Worm (Caenorhabditis elegans) whole organism, mixed stage, embryonic: Measurements from ENCODE around the gene H04M03.3.

Experiments used
- M03D4.4 ChIP-seq: sonication (generic microtip); optimal IDR thresholded peaks from 2 replicates; lab custom pipeline; 2017; ENCODE audit warnings: mild to moderate bottlenecking, missing genetic modification characterization, missing compliant biosample characterization
- bed-3 ChIP-seq: fragments of 200-800 bp; sonication (Bioruptor generic); optimal IDR thresholded peaks from 3 replicates; lab custom pipeline; 2018; ENCODE audit warnings: mild to moderate bottlenecking, missing genetic modification characterization, moderate library complexity, missing compliant biosample characterization
- blmp-1 ChIP-seq: fragments of 150-350 bp; optimal IDR thresholded peaks from 2 replicates; lab custom pipeline; 2014; ENCODE audit warnings: missing biosample characterization, missing genetic modification characterization
- ceh-43 ChIP-seq: fragments of 200-800 bp; sonication (Bioruptor generic); optimal IDR thresholded peaks from 2 replicates; lab custom pipeline; 2018; ENCODE audit warnings: mild to moderate bottlenecking, missing genetic modification characterization, moderate library complexity, missing compliant biosample characterization
- ceh-83 ChIP-seq: fragments of 200-800 bp; sonication (Bioruptor generic); optimal IDR thresholded peaks from 2 replicates; lab custom pipeline; 2018; ENCODE audit warnings: mild to moderate bottlenecking, missing genetic modification characterization, missing compliant biosample characterization
- ces-1 ChIP-seq: fragments of 150-350 bp; optimal IDR thresholded peaks from 2 replicates; lab custom pipeline; 2014; ENCODE audit warnings: missing biosample characterization, missing genetic modification reagents, missing genetic modification characterization
- cnd-1 ChIP-seq: fragments of 200-800 bp; sonication (Bioruptor generic); optimal IDR thresholded peaks from 2 replicates; lab custom pipeline; 2018; ENCODE audit warnings: mild to moderate bottlenecking, missing genetic modification characterization, missing compliant biosample characterization
- drap-1 ChIP-seq: fragments of 200-800 bp; sonication (Bioruptor generic); optimal IDR thresholded peaks from 3 replicates; lab custom pipeline; 2018; ENCODE audit warnings: mild to moderate bottlenecking, missing genetic modification characterization, missing compliant biosample characterization
- elt-1 ChIP-seq: sonication (generic microtip); optimal IDR thresholded peaks from 2 replicates; lab custom pipeline; 2017; ENCODE audit warnings: missing genetic modification characterization, mild to moderate bottlenecking, missing compliant biosample characterization, antibody characterized with exemption, moderate library complexity, borderline replicate concordance; ENCODE audit not compliant: insufficient read depth
- flh-1 ChIP-seq: fragments of 200-800 bp; sonication (Bioruptor generic); optimal IDR thresholded peaks from 2 replicates; lab custom pipeline; 2018; ENCODE audit warnings: mild to moderate bottlenecking, missing genetic modification characterization, moderate library complexity, missing compliant biosample characterization
- ham-2 ChIP-seq: fragments of 200-800 bp; sonication (Bioruptor generic); optimal IDR thresholded peaks from 2 replicates; lab custom pipeline; 2018; ENCODE audit warnings: mild to moderate bottlenecking, missing genetic modification characterization, missing compliant biosample characterization
- lin-13 ChIP-seq: fragments of 150-350 bp; optimal IDR thresholded peaks from 2 replicates; lab custom pipeline; 2014; ENCODE audit warnings: missing biosample characterization, missing genetic modification characterization
- lin-32 ChIP-seq: fragments of 200-800 bp; sonication (Bioruptor generic); optimal IDR thresholded peaks from 2 replicates; lab custom pipeline; 2018; ENCODE audit warnings: mild to moderate bottlenecking, missing genetic modification characterization, missing compliant biosample characterization
- lsy-2 ChIP-seq: fragments of 150-350 bp; optimal IDR thresholded peaks from 2 replicates; lab custom pipeline; 2014; ENCODE audit warnings: missing biosample characterization, missing genetic modification characterization
- mab-5 ChIP-seq: fragments of 150-350 bp; optimal IDR thresholded peaks from 2 replicates; lab custom pipeline; 2014; ENCODE audit warnings: missing biosample characterization, missing genetic modification characterization
- mls-2 ChIP-seq: sonication (generic microtip); optimal IDR thresholded peaks from 2 replicates; lab custom pipeline; 2016; ENCODE audit warnings: mild to moderate bottlenecking, missing genetic modification characterization, moderate library complexity, missing compliant biosample characterization
- nhr-12 ChIP-seq: fragments of 150-350 bp; optimal IDR thresholded peaks from 2 replicates; lab custom pipeline; 2014; ENCODE audit warnings: missing biosample characterization, missing genetic modification characterization
- nhr-237 ChIP-seq: fragments of 150-350 bp; optimal IDR thresholded peaks from 2 replicates; lab custom pipeline; 2014; ENCODE audit warnings: missing biosample characterization, missing genetic modification characterization
- nhr-28 ChIP-seq: fragments of 150-350 bp; optimal IDR thresholded peaks from 2 replicates; lab custom pipeline; 2014; ENCODE audit warnings: missing biosample characterization, missing genetic modification characterization
- nhr-76 ChIP-seq: sonication (generic microtip); optimal IDR thresholded peaks from 2 replicates; lab custom pipeline; 2017; ENCODE audit warnings: missing biosample characterization, missing genetic modification characterization
- pha-4 ChIP-seq: fragments of 150-350 bp; optimal IDR thresholded peaks from 2 replicates; lab custom pipeline; 2018; ENCODE audit warnings: missing biosample characterization, missing genetic modification reagents, missing genetic modification characterization
- sem-2 ChIP-seq: fragments of 200-800 bp; sonication (Bioruptor generic); optimal IDR thresholded peaks from 2 replicates; lab custom pipeline; 2018; ENCODE audit warnings: mild to moderate bottlenecking, missing genetic modification characterization, missing compliant biosample characterization
- snpc-4 ChIP-seq: fragments of 150-350 bp; optimal IDR thresholded peaks from 2 replicates; lab custom pipeline; 2014; ENCODE audit warnings: missing biosample characterization, missing genetic modification characterization
- sptf-1 ChIP-seq: sonication (generic microtip); optimal IDR thresholded peaks from 2 replicates; lab custom pipeline; 2017; ENCODE audit warnings: mild to moderate bottlenecking, missing genetic modification characterization, moderate library complexity, missing compliant biosample characterization
- tbx-8 ChIP-seq: fragments of 200-800 bp; sonication (Bioruptor generic); optimal IDR thresholded peaks from 2 replicates; lab custom pipeline; 2018; ENCODE audit warnings: mild to moderate bottlenecking, missing genetic modification characterization, moderate library complexity, missing compliant biosample characterization
- unc-120 ChIP-seq: sonication (generic microtip); optimal IDR thresholded peaks from 2 replicates; lab custom pipeline; 2017; ENCODE audit warnings: missing genetic modification characterization, missing compliant biosample characterization; ENCODE audit not compliant: poor library complexity, severe bottlenecking
- unc-62 ChIP-seq: fragments of 150-350 bp; optimal IDR thresholded peaks from 2 replicates; lab custom pipeline; 2014; ENCODE audit warnings: missing biosample characterization, missing genetic modification reagents, missing genetic modification characterization
- zip-8 ChIP-seq: fragments of 150-350 bp; optimal IDR thresholded peaks from 2 replicates; lab custom pipeline; 2014; ENCODE audit warnings: missing biosample characterization, missing genetic modification characterization
- ztf-11 ChIP-seq: fragments of 150-350 bp; optimal IDR thresholded peaks from 2 replicates; lab custom pipeline; 2014; ENCODE audit warnings: missing biosample characterization, missing genetic modification characterization

Gene H04M03.3

ce11 chrIV:5903305-5903778 is 12.0 kb downstream of the H04M03.3 start, which contains the start of gene H04M03.12:
Gene H04M03.12 (minus strand): TSS chrIV:5903355.
- no peak for TF ChIP-seq zip-8
- no peak for TF ChIP-seq sem-2
- TF ChIP-seq nhr-237 (tag; lab: Kevin White, UChicago), result no peak
- no peak for TF ChIP-seq bed-3 (GFP tag; lab: Kevin White, UChicago)

ce11 chrIV:5915152-5915551 is 23.8 kb downstream of the H04M03.3 start:
- TF ChIP-seq unc-120, result no peak
- no peak for TF ChIP-seq ceh-83 (GFP tag; lab: Kevin White, UChicago)
- no peak for TF ChIP-seq tbx-8
- TF ChIP-seq ces-1 (GFP tag; lab: Kevin White, UChicago), result peak; percentile 76

- TF ChIP-seq sptf-1 (tag; lab: Kevin White, UChicago) (no peak), drap-1 (GFP tag; lab: Kevin White, UChicago) (no peak), nhr-76 (tag; lab: Kevin White, UChicago) (no peak), unc-120 (no peak), lin-32 (GFP tag; lab: Kevin White, UChicago) (no peak), snpc-4 (tag; lab: Kevin White, UChicago) (no peak), cnd-1 (no peak), lin-13 (tag; lab: Kevin White, UChicago) (no peak), mls-2 (tag; lab: Kevin White, UChicago) (no peak), lsy-2 (tag; lab: Kevin White, UChicago) (no peak), bed-3 (GFP tag; lab: Kevin White, UChicago) (no peak), ztf-11 (tag; lab: Kevin White, UChicago) (no peak), flh-1 (GFP tag; lab: Kevin White, UChicago) (no peak), pha-4 (tag; lab: Kevin White, UChicago) (no peak), mab-5 (no peak)
- TF ChIP-seq, all 35 proteins: peak for 0
These were observed 25.7 kb downstream of the H04M03.3 start, which contains the start of gene dhhc-13 for ce11 chrIV:5917026-5917425. Gene dhhc-13 (plus strand): TSS chrIV:5917326.

ce11 chrIV:5923112-5923511 is 31.7 kb downstream of the H04M03.3 start:
- TF ChIP-seq ham-2, result no peak
- peak; percentile 63 for TF ChIP-seq unc-62 (GFP tag; lab: Kevin White, UChicago)

- TF ChIP-seq lin-13 (tag; lab: Kevin White, UChicago), result no peak
- no peak for TF ChIP-seq nhr-28 (tag; lab: Kevin White, UChicago)
- TF ChIP-seq M03D4.4 (tag; lab: Kevin White, UChicago), result no peak
- TF ChIP-seq elt-1 (tag; lab: Kevin White, UChicago), result peak; percentile 13
- TF ChIP-seq zip-8, result no peak
These were observed 32.9 kb downstream of the H04M03.3 start for ce11 chrIV:5924241-5924640.

- TF ChIP-seq blmp-1 (tag; lab: Kevin White, UChicago) (peak; percentile 62), mls-2 (tag; lab: Kevin White, UChicago) (no peak), tbx-8 (no peak), elt-1 (tag; lab: Kevin White, UChicago) (no peak), M03D4.4 (tag; lab: Kevin White, UChicago) (no peak), sem-2 (no peak), ceh-43 (peak; percentile 69), cnd-1 (peak; percentile 69), ces-1 (GFP tag; lab: Kevin White, UChicago) (peak; percentile 82), mab-5 (no peak), nhr-28 (tag; lab: Kevin White, UChicago) (no peak), sptf-1 (tag; lab: Kevin White, UChicago) (peak; percentile 88), nhr-12 (tag; lab: Kevin White, UChicago) (no peak)
These were observed 35.3 kb downstream of the H04M03.3 start for ce11 chrIV:5926643-5927042.
